Worm (Caenorhabditis elegans) whole organism, late embryonic: Measurements from ENCODE around the gene Y32G9B.1.
A peak's percentile ranks its signal among the peaks of the same experiment; 100 is the strongest.

Experiments
- C38D4.7 ChIP-seq: fragments of 200-800 bp; sonication (Bioruptor generic); optimal IDR thresholded peaks from 2 replicates; lab custom pipeline; 2018; ENCODE audit warnings: mild to moderate bottlenecking, missing genetic modification characterization, moderate library complexity, missing compliant biosample characterization
- F13H6.1 ChIP-seq: sonication (generic microtip); optimal IDR thresholded peaks from 2 replicates; lab custom pipeline; 2016; ENCODE audit warnings: missing genetic modification characterization, missing compliant biosample characterization
- K09A11.1 ChIP-seq: sonication (generic microtip); optimal IDR thresholded peaks from 2 replicates; lab custom pipeline; 2017; ENCODE audit warnings: antibody characterized with exemption, mild to moderate bottlenecking, missing genetic modification characterization, missing compliant biosample characterization; ENCODE audit not compliant: insufficient read depth
- Y22D7AL.16 ChIP-seq: sonication (generic microtip); optimal IDR thresholded peaks from 2 replicates; lab custom pipeline; 2016; ENCODE audit warnings: missing genetic modification characterization, missing compliant biosample characterization
- ahr-1 ChIP-seq: sonication (generic microtip); optimal IDR thresholded peaks from 2 replicates; lab custom pipeline; 2016; ENCODE audit warnings: missing genetic modification characterization, missing compliant biosample characterization
- ceh-14 ChIP-seq: sonication (generic microtip); optimal IDR thresholded peaks from 2 replicates; lab custom pipeline; 2016; ENCODE audit warnings: missing genotype, missing genetic modification characterization, missing compliant biosample characterization
- ceh-18 ChIP-seq: sonication (generic microtip); optimal IDR thresholded peaks from 2 replicates; lab custom pipeline; 2016; ENCODE audit warnings: missing genetic modification characterization, missing compliant biosample characterization
- ceh-2 ChIP-seq: sonication (generic microtip); optimal IDR thresholded peaks from 2 replicates; lab custom pipeline; 2016; ENCODE audit warnings: missing genotype, missing genetic modification characterization, missing compliant biosample characterization
- ceh-31 ChIP-seq: sonication (generic microtip); optimal IDR thresholded peaks from 2 replicates; lab custom pipeline; 2016; ENCODE audit warnings: missing genetic modification characterization, missing compliant biosample characterization
- ceh-34 ChIP-seq: sonication (generic microtip); optimal IDR thresholded peaks from 2 replicates; lab custom pipeline; 2016; ENCODE audit warnings: mild to moderate bottlenecking, missing genetic modification characterization, missing compliant biosample characterization
- ceh-45 ChIP-seq: fragments of 200-800 bp; sonication (Bioruptor generic); IDR thresholded peaks from 2 replicates; pipeline ENCODE4 v1.3.6; 2022; ENCODE audit warnings: missing genetic modification reagents, missing genetic modification characterization, missing compliant biosample characterization
- ceh-48 ChIP-seq: sonication (generic microtip); optimal IDR thresholded peaks from 2 replicates; lab custom pipeline; 2016; ENCODE audit warnings: missing genetic modification characterization, inconsistent platforms, missing compliant biosample characterization
- che-1 ChIP-seq: sonication (generic microtip); optimal IDR thresholded peaks from 2 replicates; lab custom pipeline; 2016; ENCODE audit warnings: mild to moderate bottlenecking, missing genetic modification characterization, missing compliant biosample characterization
- dve-1 ChIP-seq: sonication (generic microtip); optimal IDR thresholded peaks from 2 replicates; lab custom pipeline; 2017; ENCODE audit warnings: antibody characterized with exemption, mild to moderate bottlenecking, missing genetic modification characterization, missing compliant biosample characterization
- elt-2 ChIP-seq: sonication (generic microtip); optimal IDR thresholded peaks from 2 replicates; lab custom pipeline; 2016; ENCODE audit warnings: missing genetic modification reagents, missing genetic modification characterization, missing compliant biosample characterization
- elt-4 ChIP-seq: sonication (generic microtip); optimal IDR thresholded peaks from 2 replicates; lab custom pipeline; 2016; ENCODE audit warnings: missing genetic modification characterization, missing compliant biosample characterization
- fkh-6 ChIP-seq: sonication (generic microtip); optimal IDR thresholded peaks from 2 replicates; lab custom pipeline; 2016; ENCODE audit warnings: missing genetic modification characterization, missing compliant biosample characterization
- gmeb-2 ChIP-seq: sonication (generic microtip); optimal IDR thresholded peaks from 2 replicates; lab custom pipeline; 2016; ENCODE audit warnings: missing genetic modification characterization, inconsistent platforms, missing compliant biosample characterization
- hlh-13 ChIP-seq: fragments of 200-800 bp; sonication (Bioruptor generic); optimal IDR thresholded peaks from 2 replicates; lab custom pipeline; 2018; ENCODE audit warnings: mild to moderate bottlenecking, missing genetic modification characterization, missing compliant biosample characterization
- hlh-15 ChIP-seq: sonication (generic microtip); optimal IDR thresholded peaks from 2 replicates; lab custom pipeline; 2016; ENCODE audit warnings: missing genetic modification characterization, missing compliant biosample characterization
- hlh-6 ChIP-seq: sonication (generic microtip); optimal IDR thresholded peaks from 2 replicates; lab custom pipeline; 2016; ENCODE audit warnings: missing genotype, missing genetic modification characterization, missing compliant biosample characterization
- hlh-8 ChIP-seq: sonication (generic microtip); optimal IDR thresholded peaks from 2 replicates; lab custom pipeline; 2016; ENCODE audit warnings: missing genotype, missing genetic modification characterization, missing compliant biosample characterization
- lin-11 ChIP-seq: fragments of 200-800 bp; sonication (Bioruptor generic); optimal IDR thresholded peaks from 2 replicates; lab custom pipeline; 2018; ENCODE audit warnings: mild to moderate bottlenecking, missing genetic modification characterization, missing compliant biosample characterization
- madf-2 ChIP-seq: sonication (generic microtip); optimal IDR thresholded peaks from 2 replicates; lab custom pipeline; 2017; ENCODE audit warnings: missing genetic modification characterization, missing compliant biosample characterization
- nfya-1 ChIP-seq: sonication (generic microtip); optimal IDR thresholded peaks from 2 replicates; lab custom pipeline; 2017; ENCODE audit warnings: missing genetic modification characterization, mild to moderate bottlenecking, missing compliant biosample characterization, antibody characterized with exemption, moderate library complexity
- nhr-11 ChIP-seq: fragments of 150-350 bp; optimal IDR thresholded peaks from 2 replicates; lab custom pipeline; 2014; ENCODE audit warnings: missing biosample characterization, missing genetic modification characterization
- npax-4 ChIP-seq: sonication (generic microtip); optimal IDR thresholded peaks from 2 replicates; lab custom pipeline; 2016; ENCODE audit warnings: missing genetic modification characterization, missing compliant biosample characterization
- odd-2 ChIP-seq: sonication (generic microtip); optimal IDR thresholded peaks from 2 replicates; lab custom pipeline; 2017; ENCODE audit warnings: antibody characterized with exemption, mild to moderate bottlenecking, missing genetic modification characterization, missing compliant biosample characterization
- pag-3 ChIP-seq: sonication (generic microtip); optimal IDR thresholded peaks from 2 replicates; lab custom pipeline; 2016; ENCODE audit warnings: missing compliant biosample characterization, missing genetic modification characterization, borderline replicate concordance
- pat-9 ChIP-seq: fragments of 200-800 bp; sonication (Bioruptor generic); optimal IDR thresholded peaks from 2 replicates; lab custom pipeline; 2018; ENCODE audit warnings: mild to moderate bottlenecking, missing genetic modification characterization, moderate library complexity, missing compliant biosample characterization
- pha-2 ChIP-seq: sonication (generic microtip); optimal IDR thresholded peaks from 2 replicates; lab custom pipeline; 2017; ENCODE audit warnings: mild to moderate bottlenecking, missing genetic modification characterization, missing compliant biosample characterization
- pha-4 ChIP-seq: fragments of 150-350 bp; optimal IDR thresholded peaks from 2 replicates; lab custom pipeline; 2018; ENCODE audit warnings: missing biosample characterization, missing genetic modification reagents, missing genetic modification characterization
- pqm-1 ChIP-seq: sonication (generic microtip); optimal IDR thresholded peaks from 2 replicates; lab custom pipeline; 2016; ENCODE audit warnings: missing genetic modification characterization, missing compliant biosample characterization
- rnt-1 ChIP-seq: sonication (generic microtip); optimal IDR thresholded peaks from 2 replicates; lab custom pipeline; 2016; ENCODE audit warnings: missing genetic modification characterization, missing compliant biosample characterization
- sox-4 ChIP-seq: sonication (generic microtip); optimal IDR thresholded peaks from 2 replicates; lab custom pipeline; 2017; ENCODE audit warnings: mild to moderate bottlenecking, missing genetic modification characterization, inconsistent platforms, missing compliant biosample characterization
- tbx-2 ChIP-seq: sonication (generic microtip); optimal IDR thresholded peaks from 2 replicates; lab custom pipeline; 2016; ENCODE audit warnings: missing genetic modification characterization, missing compliant biosample characterization
- tbx-7 ChIP-seq: sonication (generic microtip); optimal IDR thresholded peaks from 2 replicates; lab custom pipeline; 2016; ENCODE audit warnings: missing genotype, missing genetic modification characterization, missing compliant biosample characterization
- ttx-3 ChIP-seq: sonication (generic microtip); optimal IDR thresholded peaks from 2 replicates; lab custom pipeline; 2016; ENCODE audit warnings: missing genetic modification reagents, missing genetic modification characterization, missing compliant biosample characterization
- unc-42 ChIP-seq: sonication (generic microtip); optimal IDR thresholded peaks from 2 replicates; lab custom pipeline; 2016; ENCODE audit warnings: missing genotype, missing genetic modification characterization, missing compliant biosample characterization
- unc-86 ChIP-seq: sonication (generic microtip); optimal IDR thresholded peaks from 2 replicates; lab custom pipeline; 2016; ENCODE audit warnings: missing genetic modification characterization, missing compliant biosample characterization
- zip-5 ChIP-seq: sonication (generic microtip); optimal IDR thresholded peaks from 2 replicates; lab custom pipeline; 2016; ENCODE audit warnings: missing genetic modification characterization, missing compliant biosample characterization
- ztf-16 ChIP-seq: sonication (generic microtip); optimal IDR thresholded peaks from 2 replicates; lab custom pipeline; 2017; ENCODE audit warnings: missing genetic modification characterization, missing compliant biosample characterization

Gene Y32G9B.1

ce11 chrV:1848590-1848989 lies 18.7 kb upstream of the Y32G9B.1 start:
- TF ChIP-seq hlh-15, result no peak
- peak; percentile 100 for TF ChIP-seq dve-1

DNA sequence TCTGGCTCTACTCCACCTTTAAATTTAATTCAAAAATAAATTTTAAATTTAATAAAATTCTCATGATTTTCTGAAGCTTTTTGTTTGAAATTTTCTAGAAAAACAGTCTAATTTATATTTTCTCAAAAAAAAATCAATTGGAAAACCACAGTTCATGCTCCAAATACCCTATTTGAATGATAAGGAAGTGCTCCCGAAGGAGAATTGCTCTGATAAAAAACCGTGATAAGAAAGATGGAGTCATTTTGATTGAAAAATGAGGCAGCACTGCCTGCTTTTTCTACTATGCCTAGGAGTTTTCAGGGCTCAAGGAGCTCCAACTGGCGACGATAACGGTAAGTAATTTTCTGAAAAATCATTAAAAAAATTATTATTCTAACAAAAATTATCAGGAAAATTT lies 16.1 kb upstream of the Y32G9B.1 start, which contains the start of gene T10B5.7:
Gene T10B5.7, plus strand, starts transcription at position 225 of the 400 bp plus-strand sequence.
- TF ChIP-seq hlh-13 (GFP tag; lab: Kevin White, UChicago), result no peak
- TF ChIP-seq elt-2 (tag; lab: Kevin White, UChicago), result peak; percentile 79
- TF ChIP-seq C38D4.7 (GFP tag; lab: Kevin White, UChicago), result no peak
- TF ChIP-seq ceh-45, result no peak
- TF ChIP-seq K09A11.1, result no peak
- no peak for TF ChIP-seq sox-4 (tag; lab: Kevin White, UChicago)
- no peak for TF ChIP-seq ceh-18 (tag; lab: Kevin White, UChicago)
- no peak for TF ChIP-seq hlh-6 (tag; lab: Kevin White, UChicago)

DNA sequence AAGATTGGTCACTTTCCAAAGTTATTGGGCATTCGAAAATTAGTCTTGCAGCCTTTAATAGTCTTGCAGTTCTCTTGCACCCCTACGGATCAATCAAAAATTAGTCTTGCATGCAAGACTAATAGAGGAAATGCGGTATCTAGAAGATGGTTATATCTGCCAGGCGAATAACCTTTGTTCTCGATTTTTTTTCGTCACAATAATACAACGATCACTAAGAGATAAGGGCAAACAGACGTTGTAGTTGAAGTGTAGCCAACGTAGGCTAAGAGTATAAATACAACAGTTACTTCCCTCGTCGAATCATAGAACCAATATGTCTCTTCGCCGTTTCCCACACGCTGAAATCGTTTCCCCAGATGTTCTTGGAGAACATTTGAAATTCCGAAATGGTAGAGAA lies 11.9 kb upstream of the Y32G9B.1 start, which contains the start of gene T10B5.8:
Gene T10B5.8, plus strand, starts transcription at position 301 of the 400 bp plus-strand sequence.
- TF ChIP-seq pqm-1 (tag; lab: Kevin White, UChicago), result no peak
- no peak for TF ChIP-seq rnt-1 (tag; lab: Kevin White, UChicago)
- no peak for TF ChIP-seq hlh-6 (tag; lab: Kevin White, UChicago)
- TF ChIP-seq K09A11.1, result no peak
- no peak for TF ChIP-seq npax-4
- no peak for TF ChIP-seq ztf-16 (tag; lab: Kevin White, UChicago)
- TF ChIP-seq unc-42 (tag; lab: Kevin White, UChicago), result no peak
- TF ChIP-seq ceh-48 (tag; lab: Kevin White, UChicago), result no peak
- no peak for TF ChIP-seq sox-4 (tag; lab: Kevin White, UChicago)
- no peak for TF ChIP-seq pha-4 (tag; lab: Kevin White, UChicago)
- TF ChIP-seq ceh-2, result no peak
- no peak for TF ChIP-seq fkh-6 (tag; lab: Kevin White, UChicago)
- TF ChIP-seq, all 69 proteins: peak for 0

- TF ChIP-seq elt-4 (tag; lab: Kevin White, UChicago) (no peak), ceh-18 (tag; lab: Kevin White, UChicago) (no peak), C38D4.7 (GFP tag; lab: Kevin White, UChicago) (no peak), unc-42 (tag; lab: Kevin White, UChicago) (no peak), fkh-6 (tag; lab: Kevin White, UChicago) (no peak), tbx-7 (tag; lab: Kevin White, UChicago) (no peak), K09A11.1 (no peak), pag-3 (tag; lab: Kevin White, UChicago) (no peak), dve-1 (no peak)
Observed at ce11 chrV:1824528-1824927, 5.3 kb downstream of the Y32G9B.1 start.

ce11 chrV:1821287-1821686 lies 8.6 kb downstream of the Y32G9B.1 start, which contains the start of the genes gly-7 and mrpl-39:
Gene gly-7, minus strand, starts transcription at chrV:1821323.
Gene mrpl-39, plus strand, starts transcription at chrV:1821579.
- TF ChIP-seq elt-2 (tag; lab: Kevin White, UChicago) (peak; percentile 53), rnt-1 (tag; lab: Kevin White, UChicago) (no peak), ceh-2 (no peak), zip-5 (peak; percentile 16), pha-2 (tag; lab: Kevin White, UChicago) (peak; percentile 33), ceh-31 (peak; percentile 35), madf-2 (tag; lab: Kevin White, UChicago) (peak; percentile 50), ceh-45 (peak; percentile 37; the same call in 1 of the 2 replicates), gmeb-2 (tag; lab: Kevin White, UChicago) (peak; percentile 47), pat-9 (peak; percentile 48), unc-42 (tag; lab: Kevin White, UChicago) (no peak), ceh-14 (no peak), tbx-2 (tag; lab: Kevin White, UChicago) (peak; percentile 55), C38D4.7 (GFP tag; lab: Kevin White, UChicago) (peak; percentile 59), K09A11.1 (no peak), che-1 (tag; lab: Kevin White, UChicago) (peak; percentile 47), ttx-3 (tag; lab: Kevin White, UChicago) (peak; percentile 27), ahr-1 (tag; lab: Kevin White, UChicago) (peak; percentile 6), nfya-1 (tag; lab: Kevin White, UChicago) (peak; percentile 59), nhr-11 (tag; lab: Kevin White, UChicago) (no peak), hlh-8 (tag; lab: Kevin White, UChicago) (no peak), odd-2 (peak; percentile 7), lin-11 (peak; percentile 61), Y22D7AL.16 (tag; lab: Kevin White, UChicago) (no peak), F13H6.1 (no peak), ceh-34 (tag; lab: Kevin White, UChicago) (peak; percentile 15), pqm-1 (tag; lab: Kevin White, UChicago) (no peak), unc-86 (tag; lab: Kevin White, UChicago) (peak; percentile 27), sox-4 (tag; lab: Kevin White, UChicago) (peak; percentile 44), ztf-16 (tag; lab: Kevin White, UChicago) (peak; percentile 47), hlh-15 (peak; percentile 8)
